Fruit fly (Drosophila melanogaster) whole organism, embryonic: Measurements from ENCODE around the gene CG4709.

Experiments
- Adf1 ChIP-seq: fragments of 200-800 bp; sonication (Bioruptor generic); IDR thresholded peaks from 2 replicates; pipeline ENCODE4 v1.3.6; 2022; ENCODE audit warnings: missing biosample characterization, missing genetic modification characterization
- B-H2 ChIP-seq: fragments of 200-800 bp; sonication (Bioruptor generic); optimal IDR thresholded peaks from 2 replicates; lab custom pipeline; 2018; ENCODE audit warnings: missing biosample characterization, mild to moderate bottlenecking, missing genetic modification characterization
- Blimp-1 ChIP-seq: fragments of 200-800 bp; sonication (Bioruptor generic); optimal IDR thresholded peaks from 3 replicates; lab custom pipeline; 2018; ENCODE audit warnings: missing biosample characterization, missing genetic modification characterization, mild to moderate bottlenecking, moderate library complexity, missing genetic modification reagents
- CG10321 ChIP-seq: fragments of 200-800 bp; sonication (Bioruptor generic); IDR thresholded peaks from 2 replicates; pipeline ENCODE4 v1.3.6; 2022; ENCODE audit warnings: missing biosample characterization, missing genetic modification characterization
- CG12071 ChIP-seq: fragments of 200-800 bp; sonication (Bioruptor generic); optimal IDR thresholded peaks from 3 replicates; lab custom pipeline; 2018; ENCODE audit warnings: missing biosample characterization, mild to moderate bottlenecking, missing genetic modification characterization
- CG16815 ChIP-seq: fragments of 200-800 bp; sonication (Bioruptor generic); optimal IDR thresholded peaks from 3 replicates; lab custom pipeline; 2017; ENCODE audit warnings: missing biosample characterization, mild to moderate bottlenecking, missing genetic modification characterization
- CG17359 ChIP-seq: fragments of 200-800 bp; sonication (Bioruptor generic); optimal IDR thresholded peaks from 3 replicates; lab custom pipeline; 2018; ENCODE audit warnings: missing biosample characterization, mild to moderate bottlenecking, missing genetic modification characterization, moderate library complexity
- CG2120 ChIP-seq: fragments of 200-800 bp; sonication (Bioruptor generic); optimal IDR thresholded peaks from 3 replicates; lab custom pipeline; 2016; ENCODE audit warnings: missing biosample characterization, missing genetic modification characterization
- CG2889 ChIP-seq: fragments of 200-800 bp; sonication (Bioruptor generic); IDR thresholded peaks from 3 replicates; pipeline ENCODE4 v1.3.6; 2022; ENCODE audit warnings: missing biosample characterization, missing genetic modification characterization
- CG3847 ChIP-seq: fragments of 200-800 bp; sonication (Bioruptor generic); IDR thresholded peaks from 2 replicates; pipeline ENCODE4 v1.3.6; 2022; ENCODE audit warnings: missing biosample characterization, missing genetic modification characterization
- CG3995 ChIP-seq: fragments of 200-800 bp; sonication (Bioruptor generic); optimal IDR thresholded peaks from 3 replicates; lab custom pipeline; 2016; ENCODE audit warnings: missing biosample characterization, missing genetic modification characterization
- CG4282 ChIP-seq: fragments of 200-800 bp; sonication (Bioruptor generic); optimal IDR thresholded peaks from 2 replicates; lab custom pipeline; 2016; ENCODE audit warnings: missing biosample characterization, missing genetic modification characterization
- CG6254 ChIP-seq: fragments of 200-800 bp; sonication (Bioruptor generic); optimal IDR thresholded peaks from 3 replicates; lab custom pipeline; 2017; ENCODE audit warnings: mild to moderate bottlenecking, missing biosample characterization, missing genetic modification reagents, missing genetic modification characterization
- CG6854 ChIP-seq: fragments of 200-800 bp; sonication (Bioruptor generic); optimal IDR thresholded peaks from 3 replicates; lab custom pipeline; 2017; ENCODE audit warnings: missing biosample characterization, mild to moderate bottlenecking, missing genetic modification characterization
- CG7928 ChIP-seq: fragments of 200-800 bp; sonication (Bioruptor generic); optimal IDR thresholded peaks from 2 replicates; lab custom pipeline; 2017; ENCODE audit warnings: missing biosample characterization, mild to moderate bottlenecking, missing genetic modification characterization
- CG8290 ChIP-seq, 3 experiments: fragments of 200-800 bp; sonication (Bioruptor generic); optimal IDR thresholded peaks; 2 replicates each; lab custom pipeline; 2016 to 2019; ENCODE audit warnings: missing biosample characterization in 3 of 3, missing genetic modification characterization in 3 of 3, mild to moderate bottlenecking in 2 of 3, moderate library complexity in 1 of 3
- CG8924 ChIP-seq: fragments of 200-800 bp; optimal IDR thresholded peaks from 3 replicates; lab custom pipeline; 2019; ENCODE audit warnings: missing biosample characterization, mild to moderate bottlenecking, missing genetic modification characterization, moderate library complexity
- CoRest ChIP-seq: fragments of 200-800 bp; sonication (Bioruptor generic); optimal IDR thresholded peaks from 3 replicates; lab custom pipeline; 2018; ENCODE audit warnings: missing biosample characterization, mild to moderate bottlenecking, missing genetic modification characterization, moderate library complexity
- Dek ChIP-seq: fragments of 200-800 bp; sonication (Bioruptor generic); optimal IDR thresholded peaks from 3 replicates; lab custom pipeline; 2019; ENCODE audit warnings: missing biosample characterization, mild to moderate bottlenecking, missing genetic modification characterization, moderate library complexity
- Fer1 ChIP-seq: fragments of 200-800 bp; sonication (Bioruptor generic); optimal IDR thresholded peaks from 2 replicates; lab custom pipeline; 2017; ENCODE audit warnings: missing biosample characterization, mild to moderate bottlenecking, missing genetic modification characterization
- Hr39 ChIP-seq: fragments of >200 bp; optimal IDR thresholded peaks from 2 replicates; lab custom pipeline; 2017
- Lim3 ChIP-seq: fragments of 200-800 bp; sonication (Bioruptor generic); IDR thresholded peaks from 2 replicates; pipeline ENCODE4 v1.3.6; 2022; ENCODE audit warnings: missing biosample characterization, missing genetic modification characterization
- MESR4 ChIP-seq: fragments of 200-800 bp; sonication (Bioruptor generic); optimal IDR thresholded peaks from 2 replicates; lab custom pipeline; 2018; ENCODE audit warnings: missing biosample characterization, mild to moderate bottlenecking, missing genetic modification characterization, moderate library complexity
- Side ChIP-seq: fragments of 200-800 bp; sonication (Bioruptor generic); optimal IDR thresholded peaks from 2 replicates; lab custom pipeline; 2016; ENCODE audit warnings: missing biosample characterization, missing genetic modification characterization
- TFAM ChIP-seq: fragments of 200-800 bp; sonication (Bioruptor generic); optimal IDR thresholded peaks from 2 replicates; lab custom pipeline; 2017; ENCODE audit warnings: missing biosample characterization, missing genetic modification characterization, inconsistent platforms
- ac ChIP-seq: fragments of 200-800 bp; sonication (Bioruptor generic); optimal IDR thresholded peaks from 3 replicates; lab custom pipeline; 2017; ENCODE audit warnings: missing biosample characterization, mild to moderate bottlenecking, missing genetic modification characterization
- ash1 ChIP-seq: fragments of 200-800 bp; sonication (Bioruptor generic); optimal IDR thresholded peaks from 2 replicates; lab custom pipeline; 2018; ENCODE audit warnings: missing biosample characterization, mild to moderate bottlenecking, missing genetic modification characterization
- bab2 ChIP-seq: fragments of 200-800 bp; sonication (Bioruptor generic); optimal IDR thresholded peaks from 2 replicates; lab custom pipeline; 2016; ENCODE audit warnings: missing biosample characterization, missing genetic modification characterization
- cg ChIP-seq: fragments of 200-800 bp; sonication (Bioruptor generic); optimal IDR thresholded peaks from 3 replicates; lab custom pipeline; 2019; ENCODE audit warnings: missing biosample characterization, mild to moderate bottlenecking, missing genetic modification characterization, moderate library complexity
- danr ChIP-seq: fragments of 200-800 bp; sonication (Bioruptor generic); IDR thresholded peaks from 2 replicates; pipeline ENCODE4 v1.3.6; 2022; ENCODE audit warnings: missing biosample characterization, missing genetic modification characterization
- fd96Cb ChIP-seq: fragments of 200-800 bp; sonication (Bioruptor generic); optimal IDR thresholded peaks from 2 replicates; lab custom pipeline; 2018; ENCODE audit warnings: missing biosample characterization, mild to moderate bottlenecking, missing genetic modification characterization, moderate library complexity
- fu2 ChIP-seq: fragments of 200-800 bp; sonication (Bioruptor generic); optimal IDR thresholded peaks from 2 replicates; lab custom pipeline; 2016; ENCODE audit warnings: missing biosample characterization, missing genetic modification characterization
- gcm ChIP-seq: fragments of 200-800 bp; sonication (Bioruptor generic); optimal IDR thresholded peaks from 2 replicates; lab custom pipeline; 2019; ENCODE audit warnings: missing biosample characterization, mild to moderate bottlenecking, missing genetic modification characterization, moderate library complexity
- grn ChIP-seq: fragments of 200-800 bp; sonication (Bioruptor generic); optimal IDR thresholded peaks from 3 replicates; lab custom pipeline; 2017; ENCODE audit warnings: missing biosample characterization, missing genetic modification characterization
- insv ChIP-seq, 2 experiments: fragments of 200-800 bp; sonication (Bioruptor generic); optimal IDR thresholded peaks; 3 replicates each; lab custom pipeline; 2016 to 2018; ENCODE audit warnings: missing biosample characterization in 2 of 2, missing genetic modification characterization in 2 of 2
- odd ChIP-seq: fragments of 200-800 bp; sonication (Bioruptor generic); optimal IDR thresholded peaks from 2 replicates; lab custom pipeline; 2017; ENCODE audit warnings: missing biosample characterization, mild to moderate bottlenecking, missing genetic modification characterization
- p53 ChIP-seq: fragments of 200-800 bp; sonication (Bioruptor generic); optimal IDR thresholded peaks from 2 replicates; lab custom pipeline; 2016; ENCODE audit warnings: missing biosample characterization, missing genetic modification characterization
- pb ChIP-seq: fragments of 200-800 bp; sonication (Bioruptor generic); optimal IDR thresholded peaks from 3 replicates; lab custom pipeline; 2016; ENCODE audit warnings: missing biosample characterization, missing genetic modification characterization
- pros ChIP-seq: fragments of 200-800 bp; sonication (Bioruptor generic); optimal IDR thresholded peaks from 3 replicates; lab custom pipeline; 2019; ENCODE audit warnings: missing biosample characterization, mild to moderate bottlenecking, missing genetic modification characterization, moderate library complexity
- psq ChIP-seq: fragments of 200-800 bp; sonication (Bioruptor generic); optimal IDR thresholded peaks from 2 replicates; lab custom pipeline; 2017; ENCODE audit warnings: missing biosample characterization, missing genetic modification characterization
- ranshi ChIP-seq: fragments of 200-800 bp; sonication (Bioruptor generic); IDR thresholded peaks from 2 replicates; pipeline ENCODE4 v1.3.6; 2022; ENCODE audit warnings: missing biosample characterization, missing genetic modification characterization
- ro ChIP-seq: fragments of 200-800 bp; sonication (Bioruptor generic); IDR thresholded peaks from 2 replicates; pipeline ENCODE4 v1.3.6; 2022; ENCODE audit warnings: missing biosample characterization, missing genetic modification characterization
- row ChIP-seq: fragments of 200-800 bp; sonication (Bioruptor generic); IDR thresholded peaks from 3 replicates; pipeline ENCODE4 v1.3.6; 2022; ENCODE audit warnings: missing biosample characterization, missing genetic modification characterization
- sens ChIP-seq: fragments of 200-800 bp; sonication (Bioruptor generic); peaks from one replicate; lab custom pipeline; 2016; ENCODE audit warnings: missing biosample characterization, missing genetic modification characterization
- shn ChIP-seq: fragments of 200-800 bp; sonication (Bioruptor generic); optimal IDR thresholded peaks from 3 replicates; lab custom pipeline; 2016; ENCODE audit warnings: missing biosample characterization, missing genetic modification characterization
- sima ChIP-seq: fragments of 200-800 bp; sonication (Bioruptor generic); optimal IDR thresholded peaks from 2 replicates; lab custom pipeline; 2016; ENCODE audit warnings: missing biosample characterization, missing genetic modification characterization
- ssp ChIP-seq: fragments of 200-800 bp; sonication (Bioruptor generic); IDR thresholded peaks from 2 replicates; pipeline ENCODE4 v1.3.6; 2022; ENCODE audit warnings: missing biosample characterization, missing genetic modification characterization
- yki ChIP-seq: fragments of >200 bp; optimal IDR thresholded peaks from 3 replicates; lab custom pipeline; 2018
- zen2 ChIP-seq: fragments of 200-800 bp; sonication (Bioruptor generic); IDR thresholded peaks from 3 replicates; pipeline ENCODE4 v1.3.6; 2022; ENCODE audit warnings: missing biosample characterization, missing genetic modification characterization; ENCODE audit not compliant: partially characterized antibody

CG4709 gene

dm6 chr2L:9918020-9918959, 35.8 kb upstream of the CG4709 start, which contains the start of the genes CG5885 and CG4598 (continued):
- no peak for TF ChIP-seq CG3995 (GFP tag; lab: Kevin White, UChicago)
- TF ChIP-seq ranshi (GFP tag; lab: Robert Waterston, UW), result peak; percentile 78
- peak; percentile 98 for TF ChIP-seq CG7928
- peak; percentile 79 for TF ChIP-seq CoRest (tag; lab: Kevin White, UChicago)
- TF ChIP-seq shn (GFP tag; lab: Kevin White, UChicago), result peak; percentile 9
- TF ChIP-seq yki (lab: Kevin White, UChicago), result no peak
- no peak for TF ChIP-seq p53 (GFP tag; lab: Kevin White, UChicago)
- TF ChIP-seq fu2 (GFP tag; lab: Kevin White, UChicago), result no peak
- TF ChIP-seq Hr39 (lab: Kevin White, UChicago), result no peak
- TF ChIP-seq row (GFP tag; lab: Robert Waterston, UW), result peak; percentile 81
- peak; percentile 40 for TF ChIP-seq CG16815 (GFP tag; lab: Kevin White, UChicago)
- TF ChIP-seq gcm (GFP tag; lab: Kevin White, UChicago), result peak; percentile 38
- TF ChIP-seq TFAM (GFP tag; lab: Kevin White, UChicago), result no peak
- TF ChIP-seq ssp (GFP tag; lab: Robert Waterston, UW), result peak; percentile 39; the same call in 1 of the 2 replicates
- TF ChIP-seq CG8290 (GFP tag; optimal IDR thresholded peaks at IDR 0.05; lab: Kevin White, UChicago), result peak; percentile 46
- peak in 1 of 2 experiments; percentile 76 for TF ChIP-seq CG8290 (tag; optimal IDR thresholded peaks at IDR 0.05; lab: Kevin White, UChicago)
- 0 out of 3 replicates have a peak, but pooled peaks have one; percentile 28 for TF ChIP-seq CG2889
- peak; percentile 59 for TF ChIP-seq CG3847 (GFP tag; lab: Robert Waterston, UW)
- no peak for TF ChIP-seq Lim3 (GFP tag; lab: Robert Waterston, UW)
- TF ChIP-seq CG8924 (tag; lab: Kevin White, UChicago), result peak; percentile 71
- no peak for TF ChIP-seq sima (GFP tag; lab: Kevin White, UChicago)
- peak; percentile 97 for TF ChIP-seq MESR4 (GFP tag; lab: Kevin White, UChicago)
- no peak for TF ChIP-seq pros (GFP tag; lab: Kevin White, UChicago)
- no peak for TF ChIP-seq ash1 (GFP tag; lab: Kevin White, UChicago)
- TF ChIP-seq B-H2, result peak; percentile 50
- TF ChIP-seq cg, result no peak
- TF ChIP-seq odd (GFP tag; lab: Kevin White, UChicago), result peak; percentile 56
- peak; percentile 76 for TF ChIP-seq Dek (tag; lab: Kevin White, UChicago)
- no peak for TF ChIP-seq CG4282 (GFP tag; lab: Kevin White, UChicago)
- TF ChIP-seq zen2 (GFP tag; lab: Robert Waterston, UW), result peak; percentile 72; the same call in 2 of the 3 replicates
- TF ChIP-seq Adf1 (GFP tag; lab: Robert Waterston, UW), result peak; percentile 50
- peak; percentile 42 for TF ChIP-seq psq (GFP tag; lab: Kevin White, UChicago)
- no peak for TF ChIP-seq Side
- peak; percentile 46 for TF ChIP-seq Blimp-1 (GFP tag; lab: Kevin White, UChicago)
- TF ChIP-seq sens (GFP tag; lab: Kevin White, UChicago), result peak; percentile 89
- no peak for TF ChIP-seq ac
- no peak for TF ChIP-seq pb (GFP tag; lab: Kevin White, UChicago)
- peak; percentile 76 for TF ChIP-seq CG2120 (GFP tag; lab: Kevin White, UChicago)
- TF ChIP-seq ro (GFP tag; lab: Robert Waterston, UW), result no peak
- no peak for TF ChIP-seq danr (GFP tag; lab: Robert Waterston, UW)
- no peak for TF ChIP-seq CG10321
- TF ChIP-seq bab2, result peak; percentile 37
- TF ChIP-seq insv (GFP tag; optimal IDR thresholded peaks at IDR 0.05; lab: Kevin White, UChicago), result peak in 1 of 2 experiments; percentile 82
- no peak for TF ChIP-seq CG12071 (GFP tag; lab: Kevin White, UChicago)
- peak; percentile 48 for TF ChIP-seq fd96Cb (tag; lab: Kevin White, UChicago)
- no peak for TF ChIP-seq CG6254 (GFP tag; lab: Kevin White, UChicago)
- TF ChIP-seq Fer1, result peak; percentile 48
- TF ChIP-seq grn (GFP tag; lab: Kevin White, UChicago), result no peak
- TF ChIP-seq CG6854 (GFP tag; lab: Kevin White, UChicago), result peak; percentile 35
- peak; percentile 49 for TF ChIP-seq CG17359
